Fruit fly (Drosophila melanogaster) whole organism, embryonic: ENCODE data around the gene CG31804.
A peak's percentile ranks its signal among the peaks of the same experiment; 100 is the strongest.

Experiments used
- ATbp ChIP-seq: fragments of 200-800 bp; sonication (Bioruptor generic); optimal IDR thresholded peaks from 2 replicates; lab custom pipeline; 2017; ENCODE audit warnings: missing biosample characterization, mild to moderate bottlenecking, missing genetic modification characterization, missing genetic modification reagents
- Adf1 ChIP-seq: fragments of 200-800 bp; sonication (Bioruptor generic); IDR thresholded peaks from 2 replicates; pipeline ENCODE4 v1.3.6; 2022; ENCODE audit warnings: missing biosample characterization, missing genetic modification characterization
- CG10274 ChIP-seq: fragments of 200-800 bp; sonication (Bioruptor generic); optimal IDR thresholded peaks from 3 replicates; lab custom pipeline; 2017; ENCODE audit warnings: missing biosample characterization, mild to moderate bottlenecking, missing genetic modification characterization
- CG10565 ChIP-seq: fragments of 200-800 bp; sonication (Bioruptor generic); optimal IDR thresholded peaks from 3 replicates; lab custom pipeline; 2016; ENCODE audit warnings: missing biosample characterization, mild to moderate bottlenecking, missing genetic modification characterization
- CG11093 ChIP-seq: fragments of 200-800 bp; sonication (Bioruptor generic); IDR thresholded peaks from 3 replicates; pipeline ENCODE4 v1.3.6; 2022; ENCODE audit warnings: missing biosample characterization, missing genetic modification characterization
- CG12219 ChIP-seq: fragments of 200-800 bp; sonication (Bioruptor generic); optimal IDR thresholded peaks from 3 replicates; lab custom pipeline; 2018; ENCODE audit warnings: missing biosample characterization, mild to moderate bottlenecking, missing genetic modification characterization
- CG1233 ChIP-seq: fragments of 200-800 bp; sonication (Bioruptor generic); optimal IDR thresholded peaks from 4 replicates; lab custom pipeline; 2018; ENCODE audit warnings: missing biosample characterization, mild to moderate bottlenecking, missing genetic modification characterization
- CG12744 ChIP-seq: fragments of 200-800 bp; sonication (Bioruptor generic); optimal IDR thresholded peaks from 2 replicates; lab custom pipeline; 2016; ENCODE audit warnings: missing biosample characterization, missing genetic modification characterization
- CG17912 ChIP-seq: fragments of 200-800 bp; sonication (Bioruptor generic); optimal IDR thresholded peaks from 2 replicates; lab custom pipeline; 2018; ENCODE audit warnings: missing biosample characterization, mild to moderate bottlenecking, missing genetic modification characterization
- CG30403 ChIP-seq: fragments of 200-800 bp; sonication (Bioruptor generic); optimal IDR thresholded peaks from 3 replicates; lab custom pipeline; 2016; ENCODE audit warnings: missing biosample characterization, missing genetic modification characterization
- CG32532 ChIP-seq: fragments of 200-800 bp; sonication (Bioruptor generic); IDR thresholded peaks from 2 replicates; pipeline ENCODE4 v1.3.6; 2022; ENCODE audit warnings: missing biosample characterization, missing genetic modification characterization
- CG3726 ChIP-seq: fragments of 200-800 bp; sonication (Bioruptor generic); IDR thresholded peaks from 3 replicates; pipeline ENCODE4, ENCODE4 v1.3.6; 2022; ENCODE audit warnings: missing biosample characterization, missing genetic modification characterization
- CG5953 ChIP-seq: fragments of 200-800 bp; sonication (Bioruptor generic); IDR thresholded peaks from 2 replicates; pipeline ENCODE4 v1.3.6; 2022; ENCODE audit warnings: missing biosample characterization, missing genetic modification characterization
- CG7839 ChIP-seq: fragments of 200-800 bp; sonication (Bioruptor generic); optimal IDR thresholded peaks from 3 replicates; lab custom pipeline; 2018; ENCODE audit warnings: missing biosample characterization, mild to moderate bottlenecking, missing genetic modification characterization, moderate library complexity
- CG8089 ChIP-seq: fragments of 200-800 bp; sonication (Bioruptor generic); optimal IDR thresholded peaks from 3 replicates; lab custom pipeline; 2016; ENCODE audit warnings: missing biosample characterization, missing genetic modification characterization
- CG8290 ChIP-seq, 3 experiments: fragments of 200-800 bp; sonication (Bioruptor generic); optimal IDR thresholded peaks; 2 replicates each; lab custom pipeline; 2016 to 2019; ENCODE audit warnings: missing biosample characterization in 3 of 3, missing genetic modification characterization in 3 of 3, mild to moderate bottlenecking in 2 of 3, moderate library complexity in 1 of 3
- Chrac-16 ChIP-seq: fragments of 200-800 bp; sonication (Bioruptor generic); optimal IDR thresholded peaks from 3 replicates; lab custom pipeline; 2016; ENCODE audit warnings: missing biosample characterization, missing genetic modification characterization
- Dad ChIP-seq: fragments of 200-800 bp; sonication (Bioruptor generic); optimal IDR thresholded peaks from 3 replicates; lab custom pipeline; 2016; ENCODE audit warnings: missing biosample characterization, missing genetic modification characterization
- Dref ChIP-seq: fragments of 200-800 bp; sonication (Bioruptor generic); IDR thresholded peaks from 2 replicates; pipeline ENCODE4 v1.3.6; 2022; ENCODE audit warnings: missing biosample characterization, missing genetic modification characterization
- E2f1 ChIP-seq: fragments of 200-800 bp; sonication (Bioruptor generic); IDR thresholded peaks from 2 replicates; pipeline ENCODE4 v1.3.6; 2022; ENCODE audit warnings: missing biosample characterization, missing genetic modification characterization
- ERR ChIP-seq: fragments of 200-800 bp; sonication (Bioruptor generic); optimal IDR thresholded peaks from 2 replicates; lab custom pipeline; 2016; ENCODE audit warnings: missing biosample characterization, missing genetic modification characterization
- Fer2 ChIP-seq: fragments of 200-800 bp; sonication (Bioruptor generic); optimal IDR thresholded peaks from 2 replicates; lab custom pipeline; 2018; ENCODE audit warnings: missing biosample characterization, mild to moderate bottlenecking, missing genetic modification characterization, moderate library complexity
- Hr51 ChIP-seq, 2 experiments: fragments of 200-800 bp; sonication (Bioruptor generic); optimal IDR thresholded peaks; 2 replicates in 1 of 2; 3 replicates in 1 of 2; lab custom pipeline; 2016 to 2018; ENCODE audit warnings: missing biosample characterization in 2 of 2, missing genetic modification characterization in 2 of 2, mild to moderate bottlenecking in 1 of 2, moderate library complexity in 1 of 2
- Mad ChIP-seq: fragments of 200-800 bp; sonication (Bioruptor generic); optimal IDR thresholded peaks from 2 replicates; lab custom pipeline; 2016; ENCODE audit warnings: missing biosample characterization, missing genetic modification characterization
- Med ChIP-seq: fragments of 200-800 bp; sonication (Bioruptor generic); peaks from one replicate; lab custom pipeline; 2016; ENCODE audit warnings: missing biosample characterization, missing genetic modification characterization, mild to moderate bottlenecking, inconsistent platforms, moderate library complexity
- Mrtf ChIP-seq: fragments of 200-800 bp; sonication (Bioruptor generic); IDR thresholded peaks from 3 replicates; pipeline ENCODE4 v1.3.6; 2022; ENCODE audit warnings: missing biosample characterization, missing genetic modification characterization
- NC2α ChIP-seq: fragments of 200-800 bp; sonication (Bioruptor generic); optimal IDR thresholded peaks from 2 replicates; lab custom pipeline; 2016; ENCODE audit warnings: missing biosample characterization, missing genetic modification characterization
- Ravus ChIP-seq: fragments of 200-800 bp; sonication (Bioruptor generic); IDR thresholded peaks from 2 replicates; pipeline ENCODE4 v1.3.6; 2022; ENCODE audit warnings: missing biosample characterization, missing genetic modification characterization
- Scr ChIP-seq: fragments of 200-800 bp; sonication (Bioruptor generic); IDR thresholded peaks from 2 replicates; pipeline ENCODE4 v1.3.6; 2022; ENCODE audit warnings: missing biosample characterization, missing genetic modification characterization; ENCODE audit not compliant: partially characterized antibody
- ap ChIP-seq: fragments of 200-800 bp; sonication (Bioruptor generic); IDR thresholded peaks from 2 replicates; pipeline ENCODE4 v1.3.6; 2022; ENCODE audit warnings: missing biosample characterization, missing genetic modification characterization
- chif ChIP-seq, 2 experiments: fragments of 200-800 bp; sonication (Bioruptor generic); optimal IDR thresholded peaks; 3 replicates each; lab custom pipeline; 2016; ENCODE audit warnings: missing biosample characterization in 2 of 2, missing genetic modification characterization in 2 of 2
- cwo ChIP-seq: fragments of 200-800 bp; sonication (Bioruptor generic); optimal IDR thresholded peaks from 3 replicates; lab custom pipeline; 2017; ENCODE audit warnings: missing biosample characterization, missing genetic modification characterization, mild to moderate bottlenecking, moderate library complexity, missing genetic modification reagents
- dysf ChIP-seq: fragments of 200-800 bp; sonication (Bioruptor generic); IDR thresholded peaks from 3 replicates; pipeline ENCODE4 v1.3.6; 2022; ENCODE audit warnings: missing biosample characterization, missing genetic modification characterization
- exex ChIP-seq: fragments of 200-800 bp; sonication (Bioruptor generic); optimal IDR thresholded peaks from 4 replicates; lab custom pipeline; 2018; ENCODE audit warnings: missing biosample characterization, mild to moderate bottlenecking, missing genetic modification characterization, moderate library complexity
- fd102C ChIP-seq: fragments of 200-800 bp; sonication (Bioruptor generic); optimal IDR thresholded peaks from 2 replicates; lab custom pipeline; 2018; ENCODE audit warnings: missing biosample characterization, mild to moderate bottlenecking, missing genetic modification characterization, moderate library complexity
- grn ChIP-seq: fragments of 200-800 bp; sonication (Bioruptor generic); optimal IDR thresholded peaks from 3 replicates; lab custom pipeline; 2017; ENCODE audit warnings: missing biosample characterization, missing genetic modification characterization
- hb ChIP-seq: fragments of 200-800 bp; sonication (Bioruptor generic); IDR thresholded peaks from 3 replicates; pipeline ENCODE4 v1.3.6; 2022; ENCODE audit warnings: missing biosample characterization, missing genetic modification characterization; ENCODE audit not compliant: partially characterized antibody
- klu ChIP-seq: fragments of 200-800 bp; sonication (Bioruptor generic); IDR thresholded peaks from 2 replicates; pipeline ENCODE4 v1.3.6; 2022; ENCODE audit warnings: missing biosample characterization, missing genetic modification characterization
- lmd ChIP-seq: fragments of 200-800 bp; sonication (Bioruptor generic); IDR thresholded peaks from 2 replicates; pipeline ENCODE4 v1.3.6; 2022; ENCODE audit warnings: missing biosample characterization, missing genetic modification characterization
- maf-S ChIP-seq: fragments of 200-800 bp; sonication (Bioruptor generic); optimal IDR thresholded peaks from 2 replicates; lab custom pipeline; 2016; ENCODE audit warnings: missing biosample characterization, missing genetic modification characterization
- odd ChIP-seq: fragments of 200-800 bp; sonication (Bioruptor generic); optimal IDR thresholded peaks from 2 replicates; lab custom pipeline; 2017; ENCODE audit warnings: missing biosample characterization, mild to moderate bottlenecking, missing genetic modification characterization
- pb ChIP-seq: fragments of 200-800 bp; sonication (Bioruptor generic); optimal IDR thresholded peaks from 3 replicates; lab custom pipeline; 2016; ENCODE audit warnings: missing biosample characterization, missing genetic modification characterization
- peb ChIP-seq: fragments of 200-800 bp; sonication (Bioruptor generic); IDR thresholded peaks from 2 replicates; pipeline ENCODE4 v1.3.6; 2022; ENCODE audit warnings: missing biosample characterization, missing genetic modification characterization
- scrt ChIP-seq: fragments of 200-800 bp; sonication (Bioruptor generic); optimal IDR thresholded peaks from 2 replicates; lab custom pipeline; 2018; ENCODE audit warnings: missing biosample characterization, mild to moderate bottlenecking, missing genetic modification characterization, moderate library complexity
- slp2 ChIP-seq: fragments of 200-800 bp; sonication (Bioruptor generic); optimal IDR thresholded peaks from 2 replicates; lab custom pipeline; 2016; ENCODE audit warnings: missing biosample characterization, missing genetic modification characterization
- sob ChIP-seq: fragments of 200-800 bp; sonication (Bioruptor generic); IDR thresholded peaks from 2 replicates; pipeline ENCODE4 v1.3.6; 2022; ENCODE audit warnings: missing biosample characterization, missing genetic modification characterization
- tgo ChIP-seq: fragments of 200-800 bp; sonication (Bioruptor generic); IDR thresholded peaks from 3 replicates; pipeline ENCODE4 v1.3.6; 2022; ENCODE audit warnings: missing biosample characterization, missing genetic modification characterization
- ttk ChIP-seq: fragments of 200-800 bp; sonication (Bioruptor generic); IDR thresholded peaks from 2 replicates; pipeline ENCODE4 v2.1.2; 2022; ENCODE audit warnings: missing biosample characterization, missing genetic modification characterization
- usp ChIP-seq: fragments of >200 bp; optimal IDR thresholded peaks from 2 replicates; lab custom pipeline; 2017; ENCODE audit warnings: missing biosample characterization, missing genetic modification characterization

CG31804 gene

dm6 chr2L:17384331-17385220 lies 21.3 kb downstream of the CG31804 start, which contains the start of gene CLIP-190 (continued):
- TF ChIP-seq CG30403 (GFP tag; lab: Kevin White, UChicago) (peak; percentile 27), CG12744 (GFP tag; lab: Kevin White, UChicago) (no peak), exex (tag; lab: Kevin White, UChicago) (no peak), chif (GFP tag; optimal IDR thresholded peaks at IDR 0.05; lab: Kevin White, UChicago) (peak in 1 of 2 experiments; percentile 15), cwo (GFP tag; lab: Kevin White, UChicago) (no peak), CG1233 (GFP tag; lab: Kevin White, UChicago) (no peak), Ravus (no peak), grn (peak; percentile 14), dysf (GFP tag; lab: Robert Waterston, UW) (0 out of 3 replicates have a peak, but pooled peaks have one; percentile 9), E2f1 (no peak), Dref (GFP tag; lab: Robert Waterston, UW) (peak; percentile 78), ERR (no peak), CG5953 (no peak), sob (GFP tag; lab: Robert Waterston, UW) (0 out of 2 replicates have a peak, but pooled peaks have one; percentile 17), CG8290 (GFP tag; optimal IDR thresholded peaks at IDR 0.05; lab: Kevin White, UChicago) (no peak), CG8290 (tag; optimal IDR thresholded peaks at IDR 0.05; lab: Kevin White, UChicago) (peak in 1 of 2 experiments; percentile 54), slp2 (no peak), CG8089 (GFP tag; lab: Kevin White, UChicago) (no peak), CG17912 (GFP tag; lab: Kevin White, UChicago) (no peak), lmd (GFP tag; lab: Robert Waterston, UW) (no peak), ATbp (GFP tag; lab: Kevin White, UChicago) (no peak), Fer2 (tag; lab: Kevin White, UChicago) (no peak), peb (GFP tag; lab: Robert Waterston, UW) (no peak), CG10274 (no peak), CG10565 (GFP tag; lab: Kevin White, UChicago) (no peak), ttk (GFP tag; lab: Robert Waterston, UW) (no peak), Adf1 (no peak), klu (GFP tag; lab: Robert Waterston, UW) (no peak), CG12219 (GFP tag; lab: Kevin White, UChicago) (no peak), CG32532 (GFP tag; lab: Robert Waterston, UW) (peak; percentile 39; the same call in 1 of the 2 replicates), Mad (no peak), usp (no peak), Hr51 (GFP tag; optimal IDR thresholded peaks at IDR 0.05; lab: Kevin White, UChicago) (no peak), fd102C (GFP tag; lab: Kevin White, UChicago) (no peak), hb (GFP tag; lab: Robert Waterston, UW) (no peak; the same call in 2 of the 3 replicates), maf-S (GFP tag; lab: Kevin White, UChicago) (no peak), scrt (GFP tag; lab: Kevin White, UChicago) (no peak), NC2α (GFP tag; lab: Kevin White, UChicago) (no peak), Dad (no peak), tgo (0 out of 3 replicates have a peak, but pooled peaks have one; percentile 20), CG7839 (tag; lab: Kevin White, UChicago) (no peak), Med (peak; percentile 78), Chrac-16 (GFP tag; lab: Kevin White, UChicago) (no peak), ap (GFP tag; lab: Robert Waterston, UW) (no peak), Scr (GFP tag; lab: Robert Waterston, UW) (peak; percentile 65), CG3726 (GFP tag; lab: Robert Waterston, UW) (no peak), CG11093 (GFP tag; lab: Robert Waterston, UW) (no peak), odd (GFP tag; lab: Kevin White, UChicago) (no peak), pb (no peak), Mrtf (GFP tag; lab: Robert Waterston, UW) (no peak)
